Worm (Caenorhabditis elegans): ENCODE data around the gene Y55D5A.4.

- no peak for TF ChIP-seq nhr-77 (tag; optimal IDR thresholded peaks at IDR 0.05)
- no peak for TF ChIP-seq ceh-82 (tag; optimal IDR thresholded peaks at IDR 0.05)
- TF ChIP-seq ZK546.5 (tag; optimal IDR thresholded peaks at IDR 0.05) = no peak
- no peak for TF ChIP-seq nhr-237 (tag; optimal IDR thresholded peaks at IDR 0.05)
- no peak for TF ChIP-seq aly-2 (tag; optimal IDR thresholded peaks at IDR 0.05)
- no peak for TF ChIP-seq lsy-2 (tag; optimal IDR thresholded peaks at IDR 0.05)
- no peak for TF ChIP-seq F13H6.1 (tag; optimal IDR thresholded peaks at IDR 0.05)
- no peak for TF ChIP-seq dmd-4 (tag; optimal IDR thresholded peaks at IDR 0.05)
- TF ChIP-seq lin-13 (GFP tag; optimal IDR thresholded peaks at IDR 0.05) = no peak
- no peak for TF ChIP-seq nhr-23 (tag; optimal IDR thresholded peaks at IDR 0.05)
These were observed 43.2 kb downstream of the Y55D5A.4 start, which contains the start of gene H05C05.1 for ce11 chrIII:2946626-2947168.

All from whole organism, L2 larva.